Fruit fly (Drosophila melanogaster) whole organism, embryonic: ENCODE results near the gene Psa.

ENCODE experiments used
- Atf-2 ChIP-seq: fragments of 200-800 bp; sonication (Bioruptor generic); optimal IDR thresholded peaks from 2 replicates; lab custom pipeline; 2016; ENCODE audit warnings: missing biosample characterization, missing genetic modification characterization
- B-H1 ChIP-seq: fragments of 200-800 bp; sonication (Bioruptor generic); IDR thresholded peaks from 3 replicates; pipeline ENCODE4 v1.3.6; 2022; ENCODE audit warnings: missing biosample characterization, missing genetic modification characterization
- BtbVII ChIP-seq: fragments of 200-800 bp; sonication (Bioruptor generic); optimal IDR thresholded peaks from 3 replicates; lab custom pipeline; 2017; ENCODE audit warnings: missing biosample characterization, mild to moderate bottlenecking, missing genetic modification characterization
- Bteb2 ChIP-seq: fragments of 200-800 bp; sonication (Bioruptor generic); optimal IDR thresholded peaks from 2 replicates; lab custom pipeline; 2016; ENCODE audit warnings: missing biosample characterization, missing genetic modification characterization
- CG10462 ChIP-seq: fragments of 200-800 bp; sonication (Bioruptor generic); optimal IDR thresholded peaks from 2 replicates; lab custom pipeline; 2016; ENCODE audit warnings: missing biosample characterization, missing genetic modification characterization
- CG15479 ChIP-seq: fragments of 200-800 bp; sonication (Bioruptor generic); optimal IDR thresholded peaks from 3 replicates; lab custom pipeline; 2019; ENCODE audit warnings: missing biosample characterization, mild to moderate bottlenecking, missing genetic modification characterization, moderate library complexity
- CG16863 ChIP-seq: fragments of 200-800 bp; sonication (Bioruptor generic); optimal IDR thresholded peaks from 3 replicates; lab custom pipeline; 2016; ENCODE audit warnings: missing biosample characterization, missing genetic modification characterization
- CG1792 ChIP-seq: fragments of 200-800 bp; sonication (Bioruptor generic); optimal IDR thresholded peaks from 2 replicates; lab custom pipeline; 2016; ENCODE audit warnings: missing biosample characterization, missing genetic modification characterization
- CG18262 ChIP-seq: fragments of 200-800 bp; optimal IDR thresholded peaks from 3 replicates; lab custom pipeline; 2019; ENCODE audit warnings: missing biosample characterization, mild to moderate bottlenecking, missing genetic modification characterization, moderate library complexity
- CG2889 ChIP-seq: fragments of 200-800 bp; sonication (Bioruptor generic); IDR thresholded peaks from 3 replicates; pipeline ENCODE4 v1.3.6; 2022; ENCODE audit warnings: missing biosample characterization, missing genetic modification characterization
- CG30431 ChIP-seq: fragments of 200-800 bp; sonication (Bioruptor generic); optimal IDR thresholded peaks from 2 replicates; lab custom pipeline; 2017; ENCODE audit warnings: missing biosample characterization, missing genetic modification characterization
- CG34224 ChIP-seq: fragments of 200-800 bp; sonication (Bioruptor generic); IDR thresholded peaks from 3 replicates; pipeline ENCODE4 v1.3.6; 2022; ENCODE audit warnings: missing biosample characterization, missing genetic modification characterization; ENCODE audit not compliant: partially characterized antibody
- CG4854 ChIP-seq: fragments of 200-800 bp; sonication (Bioruptor generic); optimal IDR thresholded peaks from 2 replicates; lab custom pipeline; 2016; ENCODE audit warnings: missing biosample characterization, missing genetic modification characterization, inconsistent platforms
- CG7786 ChIP-seq: fragments of 200-800 bp; sonication (Bioruptor generic); optimal IDR thresholded peaks from 2 replicates; lab custom pipeline; 2016; ENCODE audit warnings: missing biosample characterization, missing genetic modification characterization
- CG9797 ChIP-seq: fragments of 200-800 bp; sonication (Bioruptor generic); optimal IDR thresholded peaks from 3 replicates; lab custom pipeline; 2018; ENCODE audit warnings: missing biosample characterization, mild to moderate bottlenecking, missing genetic modification characterization
- CHES-1-like ChIP-seq: fragments of 200-800 bp; sonication (Bioruptor generic); optimal IDR thresholded peaks from 2 replicates; lab custom pipeline; 2016; ENCODE audit warnings: missing biosample characterization, missing genetic modification characterization
- CkIIα-i1 ChIP-seq: fragments of 200-800 bp; sonication (Bioruptor generic); IDR thresholded peaks from 2 replicates; pipeline ENCODE4 v1.3.6; 2022; ENCODE audit warnings: missing biosample characterization, missing genetic modification characterization
- D19A ChIP-seq: fragments of 200-800 bp; optimal IDR thresholded peaks from 3 replicates; lab custom pipeline; 2019; ENCODE audit warnings: missing biosample characterization, mild to moderate bottlenecking, missing genetic modification characterization, moderate library complexity
- Deaf1 ChIP-seq: fragments of 200-800 bp; optimal IDR thresholded peaks from 3 replicates; lab custom pipeline; 2019; ENCODE audit warnings: missing biosample characterization, mild to moderate bottlenecking, missing genetic modification characterization, moderate library complexity
- Ets97D ChIP-seq: fragments of 200-800 bp; sonication (Bioruptor generic); optimal IDR thresholded peaks from 3 replicates; lab custom pipeline; 2016; ENCODE audit warnings: missing biosample characterization, missing genetic modification characterization
- Fer1 ChIP-seq: fragments of 200-800 bp; sonication (Bioruptor generic); optimal IDR thresholded peaks from 2 replicates; lab custom pipeline; 2017; ENCODE audit warnings: missing biosample characterization, mild to moderate bottlenecking, missing genetic modification characterization
- GATAe ChIP-seq: fragments of 200-800 bp; sonication (Bioruptor generic); conservative IDR thresholded peaks from 2 replicates; pipeline ENCODE4 v1.3.6; 2022; ENCODE audit warnings: missing biosample characterization, missing genetic modification characterization
- HLH54F ChIP-seq: fragments of 200-800 bp; sonication (Bioruptor generic); optimal IDR thresholded peaks from 3 replicates; lab custom pipeline; 2016; ENCODE audit warnings: missing biosample characterization, missing genetic modification characterization
- HmgZ ChIP-seq: fragments of 200-800 bp; sonication (Bioruptor generic); optimal IDR thresholded peaks from 2 replicates; lab custom pipeline; 2018; ENCODE audit warnings: missing biosample characterization, mild to moderate bottlenecking, missing genetic modification characterization
- Hmx ChIP-seq: fragments of 200-800 bp; sonication (Bioruptor generic); optimal IDR thresholded peaks from 2 replicates; lab custom pipeline; 2016; ENCODE audit warnings: missing biosample characterization, missing genetic modification characterization
- MBD-R2 ChIP-seq: fragments of 200-800 bp; sonication (Bioruptor generic); IDR thresholded peaks from 2 replicates; pipeline ENCODE4 v1.3.6; 2022; ENCODE audit warnings: missing biosample characterization, missing genetic modification characterization
- Mrtf ChIP-seq: fragments of 200-800 bp; sonication (Bioruptor generic); IDR thresholded peaks from 3 replicates; pipeline ENCODE4 v1.3.6; 2022; ENCODE audit warnings: missing biosample characterization, missing genetic modification characterization
- Nf-YB ChIP-seq: fragments of 200-800 bp; sonication (Bioruptor generic); optimal IDR thresholded peaks from 3 replicates; lab custom pipeline; 2019; ENCODE audit warnings: missing biosample characterization, mild to moderate bottlenecking, missing genetic modification characterization, moderate library complexity
- Nf-YC ChIP-seq: fragments of 200-800 bp; optimal IDR thresholded peaks from 3 replicates; lab custom pipeline; 2019; ENCODE audit warnings: missing biosample characterization, mild to moderate bottlenecking, missing genetic modification characterization, moderate library complexity
- PHDP ChIP-seq: fragments of 200-800 bp; sonication (Bioruptor generic); optimal IDR thresholded peaks from 3 replicates; lab custom pipeline; 2018; ENCODE audit warnings: missing biosample characterization, mild to moderate bottlenecking, missing genetic modification characterization, moderate library complexity
- Rfx ChIP-seq: fragments of 200-800 bp; sonication (Bioruptor generic); IDR thresholded peaks from 2 replicates; pipeline ENCODE4 v1.3.6; 2022; ENCODE audit warnings: missing biosample characterization, missing genetic modification characterization
- Stat92E ChIP-seq, 3 experiments: fragments of >200 bp in 2 of 3; fragments of 200-800 bp in 1 of 3; sonication (Bioruptor generic) in 1 of 3; optimal IDR thresholded peaks; 2 replicates each; lab custom pipeline; 2017 to 2019; ENCODE audit warnings: missing biosample characterization in 3 of 3, missing genetic modification characterization in 3 of 3, mild to moderate bottlenecking in 1 of 3, moderate library complexity in 1 of 3
- al ChIP-seq: fragments of 200-800 bp; sonication (Bioruptor generic); IDR thresholded peaks from 2 replicates; pipeline ENCODE4 v1.3.6; 2022; ENCODE audit warnings: missing biosample characterization, missing genetic modification characterization
- cg ChIP-seq: fragments of 200-800 bp; sonication (Bioruptor generic); optimal IDR thresholded peaks from 3 replicates; lab custom pipeline; 2019; ENCODE audit warnings: missing biosample characterization, mild to moderate bottlenecking, missing genetic modification characterization, moderate library complexity
- chn ChIP-seq: fragments of 200-800 bp; sonication (Bioruptor generic); optimal IDR thresholded peaks from 2 replicates; lab custom pipeline; 2016; ENCODE audit warnings: missing biosample characterization, missing genetic modification characterization
- crc ChIP-seq: fragments of 200-800 bp; sonication (Bioruptor generic); optimal IDR thresholded peaks from 2 replicates; lab custom pipeline; 2016; ENCODE audit warnings: missing biosample characterization, missing genetic modification characterization
- danr ChIP-seq: fragments of 200-800 bp; sonication (Bioruptor generic); IDR thresholded peaks from 2 replicates; pipeline ENCODE4 v1.3.6; 2022; ENCODE audit warnings: missing biosample characterization, missing genetic modification characterization
- dati ChIP-seq: fragments of 200-800 bp; sonication (Bioruptor generic); IDR thresholded peaks from 2 replicates; pipeline ENCODE4 v1.3.6; 2022; ENCODE audit warnings: missing biosample characterization, missing genetic modification characterization
- eve ChIP-seq, 2 experiments: fragments of >200 bp; optimal IDR thresholded peaks; 2 replicates each; lab custom pipeline; 2017; ENCODE audit warnings: missing biosample characterization in 2 of 2, missing genetic modification characterization in 2 of 2
- grn ChIP-seq: fragments of 200-800 bp; sonication (Bioruptor generic); optimal IDR thresholded peaks from 3 replicates; lab custom pipeline; 2017; ENCODE audit warnings: missing biosample characterization, missing genetic modification characterization
- her ChIP-seq: fragments of 200-800 bp; sonication (Bioruptor generic); optimal IDR thresholded peaks from 2 replicates; lab custom pipeline; 2016; ENCODE audit warnings: missing biosample characterization, missing genetic modification characterization
- jigr1 ChIP-seq: fragments of 200-800 bp; sonication (Bioruptor generic); IDR thresholded peaks from 3 replicates; pipeline ENCODE4 v1.3.6; 2022; ENCODE audit warnings: missing biosample characterization, missing genetic modification characterization
- ken ChIP-seq: fragments of 200-800 bp; sonication (Bioruptor generic); IDR thresholded peaks from 3 replicates; pipeline ENCODE4 v1.3.6; 2022; ENCODE audit warnings: missing biosample characterization, missing genetic modification characterization
- maf-S ChIP-seq: fragments of 200-800 bp; sonication (Bioruptor generic); optimal IDR thresholded peaks from 2 replicates; lab custom pipeline; 2016; ENCODE audit warnings: missing biosample characterization, missing genetic modification characterization
- otp ChIP-seq: fragments of 200-800 bp; sonication (Bioruptor generic); IDR thresholded peaks from 3 replicates; pipeline ENCODE4, ENCODE4 v1.3.6; 2022; ENCODE audit warnings: missing biosample characterization, missing genetic modification characterization
- pan ChIP-seq, 4 experiments: fragments of >200 bp in 3 of 4; fragments of 200-800 bp in 1 of 4; sonication (Bioruptor generic) in 1 of 4; optimal IDR thresholded peaks in 3 of 4; IDR thresholded peaks in 1 of 4; 2 replicates each; pipeline versions ENCODE4 v1.3.6 to Lab custom; 2017 to 2022; ENCODE audit warnings: missing biosample characterization in 2 of 4, missing genetic modification characterization in 2 of 4, mixed read lengths in 1 of 4
- pzg ChIP-seq: fragments of 200-800 bp; sonication (Bioruptor generic); optimal IDR thresholded peaks from 3 replicates; lab custom pipeline; 2018; ENCODE audit warnings: missing biosample characterization, mild to moderate bottlenecking, missing genetic modification characterization, moderate library complexity
- row ChIP-seq: fragments of 200-800 bp; sonication (Bioruptor generic); IDR thresholded peaks from 3 replicates; pipeline ENCODE4 v1.3.6; 2022; ENCODE audit warnings: missing biosample characterization, missing genetic modification characterization
- sens ChIP-seq: fragments of 200-800 bp; sonication (Bioruptor generic); peaks from one replicate; lab custom pipeline; 2016; ENCODE audit warnings: missing biosample characterization, missing genetic modification characterization
- ssp ChIP-seq: fragments of 200-800 bp; sonication (Bioruptor generic); IDR thresholded peaks from 2 replicates; pipeline ENCODE4 v1.3.6; 2022; ENCODE audit warnings: missing biosample characterization, missing genetic modification characterization
- vvl ChIP-seq: fragments of 200-800 bp; sonication (Bioruptor generic); IDR thresholded peaks from 2 replicates; pipeline ENCODE4 v1.3.6; 2022; ENCODE audit warnings: missing biosample characterization, missing genetic modification characterization
- zf30C ChIP-seq: fragments of 200-800 bp; sonication (Bioruptor generic); optimal IDR thresholded peaks from 3 replicates; lab custom pipeline; 2018; ENCODE audit warnings: missing biosample characterization, mild to moderate bottlenecking, missing genetic modification characterization
- zfh2 ChIP-seq: fragments of 200-800 bp; sonication (Bioruptor generic); optimal IDR thresholded peaks from 2 replicates; lab custom pipeline; 2016; ENCODE audit warnings: missing biosample characterization, missing genetic modification characterization

Gene Psa

DNA sequence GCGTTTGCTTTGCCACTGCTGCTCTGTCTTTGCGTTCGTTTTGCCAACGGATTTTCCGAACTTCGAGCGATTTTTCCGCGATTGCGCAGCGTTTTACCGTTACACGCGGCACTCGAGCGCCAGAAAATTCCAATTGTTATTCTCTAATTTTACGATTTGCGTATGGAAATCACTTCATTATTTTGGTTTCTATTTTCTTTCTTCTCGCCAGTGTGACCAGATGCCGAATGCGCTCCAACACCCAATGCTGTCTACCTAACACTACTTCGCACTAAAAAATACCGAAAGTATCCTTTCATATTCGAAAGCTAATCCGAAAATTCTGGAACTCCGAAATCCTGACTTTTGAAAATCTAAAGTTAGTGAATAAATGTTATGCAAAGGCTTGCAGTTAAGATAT is 6.2 kb upstream of the Psa start, which contains the start of gene CG12084 (continued):
- TF ChIP-seq Rfx (GFP tag; lab: Robert Waterston, UW): no peak
- TF ChIP-seq MBD-R2 (GFP tag; lab: Robert Waterston, UW): peak; percentile 33; the same call in 1 of the 2 replicates
- peak; percentile 70 for TF ChIP-seq sens (GFP tag; lab: Kevin White, UChicago)
- TF ChIP-seq maf-S (GFP tag; lab: Kevin White, UChicago): no peak
- no peak for TF ChIP-seq CG18262 (tag; lab: Kevin White, UChicago)
- TF ChIP-seq eve (GFP tag; optimal IDR thresholded peaks at IDR 0.05; lab: Kevin White, UChicago): no peak
- no peak for TF ChIP-seq Nf-YB (GFP tag; lab: Kevin White, UChicago)
- TF ChIP-seq Deaf1 (tag; lab: Kevin White, UChicago): no peak
- peak; percentile 13 for TF ChIP-seq her (GFP tag; lab: Kevin White, UChicago)
- TF ChIP-seq Stat92E (GFP tag; optimal IDR thresholded peaks at IDR 0.05; lab: Kevin White, UChicago): no peak
- TF ChIP-seq CG30431 (GFP tag; lab: Kevin White, UChicago): no peak
- no peak for TF ChIP-seq Nf-YC
- TF ChIP-seq BtbVII (GFP tag; lab: Kevin White, UChicago): no peak
- TF ChIP-seq CG15479 (GFP tag; lab: Kevin White, UChicago): peak; percentile 1
- TF ChIP-seq chn (GFP tag; lab: Kevin White, UChicago): no peak
- TF ChIP-seq CG16863 (GFP tag; lab: Kevin White, UChicago): no peak
- TF ChIP-seq CG2889 (GFP tag; lab: Robert Waterston, UW): no peak
- no peak for TF ChIP-seq ken (GFP tag; lab: Robert Waterston, UW)
- TF ChIP-seq CG10462 (GFP tag; lab: Kevin White, UChicago): no peak
- TF ChIP-seq al (GFP tag; lab: Robert Waterston, UW): no peak
- TF ChIP-seq row (GFP tag; lab: Robert Waterston, UW): no peak
- no peak for TF ChIP-seq danr (GFP tag; lab: Robert Waterston, UW)
- no peak for TF ChIP-seq Atf-2 (GFP tag; lab: Kevin White, UChicago)
- TF ChIP-seq zfh2 (GFP tag; lab: Kevin White, UChicago): no peak
- TF ChIP-seq HLH54F: no peak
- no peak for TF ChIP-seq Fer1 (GFP tag; lab: Kevin White, UChicago)
- no peak for TF ChIP-seq GATAe (GFP tag; lab: Robert Waterston, UW)
- TF ChIP-seq Bteb2 (GFP tag; lab: Kevin White, UChicago): no peak
- no peak for TF ChIP-seq CkIIα-i1
- no peak for TF ChIP-seq Mrtf (GFP tag; lab: Robert Waterston, UW)
- peak; percentile 68 for TF ChIP-seq pzg (GFP tag; lab: Kevin White, UChicago)
- TF ChIP-seq vvl (GFP tag; lab: Robert Waterston, UW): 0 out of 2 replicates have a peak, but pooled peaks have one; percentile 10
- peak; percentile 41 for TF ChIP-seq CHES-1-like (GFP tag; lab: Kevin White, UChicago)
- TF ChIP-seq CG1792 (GFP tag; lab: Kevin White, UChicago): no peak
- TF ChIP-seq otp (GFP tag; lab: Robert Waterston, UW): no peak
- no peak for TF ChIP-seq jigr1 (GFP tag; lab: Robert Waterston, UW)
- TF ChIP-seq D19A (tag; lab: Kevin White, UChicago): no peak
- no peak for TF ChIP-seq CG7786
- no peak for TF ChIP-seq ssp (GFP tag; lab: Robert Waterston, UW)
- no peak for TF ChIP-seq zf30C (GFP tag; lab: Kevin White, UChicago)
- TF ChIP-seq B-H1 (GFP tag; lab: Robert Waterston, UW): no peak
- TF ChIP-seq CG9797 (GFP tag; lab: Kevin White, UChicago): peak; percentile 87
- TF ChIP-seq Ets97D (GFP tag; lab: Kevin White, UChicago): peak; percentile 27
- no peak for TF ChIP-seq CG4854 (GFP tag; lab: Kevin White, UChicago)
- TF ChIP-seq dati: no peak
- no peak for TF ChIP-seq CG34224 (GFP tag; lab: Robert Waterston, UW)
- no peak for TF ChIP-seq grn (GFP tag; lab: Kevin White, UChicago)
- TF ChIP-seq cg (GFP tag; lab: Kevin White, UChicago): no peak
- TF ChIP-seq HmgZ (tag; lab: Kevin White, UChicago): peak; percentile 2
- no peak for TF ChIP-seq crc (GFP tag; lab: Kevin White, UChicago)
- no peak for TF ChIP-seq PHDP
- TF ChIP-seq Hmx (GFP tag; lab: Kevin White, UChicago): no peak
- no peak for TF ChIP-seq pan (optimal IDR thresholded peaks at IDR 0.05; lab: Kevin White, UChicago)
- no peak for TF ChIP-seq pan (GFP tag; optimal IDR thresholded peaks at IDR 0.05 in 1 of 2, IDR thresholded peaks at IDR 0.05 in 1 of 2)
